Fruit fly (Drosophila melanogaster): ENCODE results near the gene Prps.

The Prps gene

DNA sequence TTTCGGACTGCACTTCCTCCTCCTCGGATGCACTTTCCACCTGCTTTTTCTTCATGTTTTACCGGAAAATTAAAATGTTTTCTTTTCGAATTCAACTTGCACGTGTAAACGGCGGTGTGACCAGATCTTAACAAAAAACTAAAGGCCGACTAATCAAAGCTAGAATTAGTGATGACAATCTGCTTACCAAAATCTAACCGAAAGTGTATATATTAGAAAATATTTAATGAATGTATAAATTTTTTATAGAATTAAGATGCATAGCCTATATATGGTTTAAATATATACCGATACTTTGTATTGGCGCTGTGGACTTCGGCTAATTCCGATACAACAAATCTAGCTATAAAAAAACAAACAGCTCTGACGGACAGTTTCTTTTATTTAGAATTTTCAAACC, 22.4 kb upstream of the Prps start, which contains the start of the genes CG18178 and CG14174 (continued):
- TF ChIP-seq amos (GFP tag; IDR thresholded peaks at IDR 0.05; ENCODE audit: partially characterized antibody) (no peak), lbe (GFP tag; optimal IDR thresholded peaks at IDR 0.05) (peak; percentile 51), eve (GFP tag; optimal IDR thresholded peaks at IDR 0.05) (no peak), disco-r (GFP tag; optimal IDR thresholded peaks at IDR 0.05) (no peak), tll (GFP tag; optimal IDR thresholded peaks at IDR 0.05) (no peak), ap (GFP tag; IDR thresholded peaks at IDR 0.05) (no peak), sd (tag; optimal IDR thresholded peaks at IDR 0.05) (no peak), Opbp (GFP tag; IDR thresholded peaks at IDR 0.05; ENCODE audit: partially characterized antibody) (no peak), nerfin-1 (tag; optimal IDR thresholded peaks at IDR 0.05) (peak; percentile 74), CG10654 (GFP tag; optimal IDR thresholded peaks at IDR 0.05) (peak; percentile 49), CG12942 (GFP tag; optimal IDR thresholded peaks at IDR 0.05) (peak; percentile 58), vfl (GFP tag; optimal IDR thresholded peaks at IDR 0.05) (no peak), CG7556 (GFP tag; optimal IDR thresholded peaks at IDR 0.05) (peak; percentile 35), Max (GFP tag; optimal IDR thresholded peaks at IDR 0.05) (peak; percentile 90), psq (GFP tag; optimal IDR thresholded peaks at IDR 0.05) (peak; percentile 12), CG5180 (GFP tag; optimal IDR thresholded peaks at IDR 0.05) (no peak), CG13775 (GFP tag; optimal IDR thresholded peaks at IDR 0.05) (peak; percentile 73), ewg (GFP tag; optimal IDR thresholded peaks at IDR 0.05) (peak; percentile 34), CG12071 (GFP tag; optimal IDR thresholded peaks at IDR 0.05) (no peak), CG7928 (GFP tag; optimal IDR thresholded peaks at IDR 0.05) (peak; percentile 42), CG10274 (GFP tag; optimal IDR thresholded peaks at IDR 0.05) (no peak), wdn (GFP tag; IDR thresholded peaks at IDR 0.05) (no peak), CG16815 (GFP tag; optimal IDR thresholded peaks at IDR 0.05) (peak; percentile 47), dan (GFP tag; IDR thresholded peaks at IDR 0.05) (no peak), CG31441 (GFP tag; IDR thresholded peaks at IDR 0.05) (peak; percentile 69), CG3995 (GFP tag; optimal IDR thresholded peaks at IDR 0.05) (peak; percentile 2), cato (GFP tag; optimal IDR thresholded peaks at IDR 0.05; ENCODE audit: borderline replicate concordance) (peak; percentile 48), knrl (GFP tag; IDR thresholded peaks at IDR 0.05; ENCODE audit: partially characterized antibody) (0 out of 3 replicates have a peak, but pooled peaks have one; percentile 26), gsb (GFP tag; IDR thresholded peaks at IDR 0.05) (no peak), CG18011 (GFP tag; optimal IDR thresholded peaks at IDR 0.05) (peak; percentile 44), Rx (GFP tag; IDR thresholded peaks at IDR 0.05) (no peak), CG9727 (GFP tag; optimal IDR thresholded peaks at IDR 0.05) (peak; percentile 56), CG4424 (GFP tag; optimal IDR thresholded peaks at IDR 0.05) (peak; percentile 74), Hr78 (GFP tag; optimal IDR thresholded peaks at IDR 0.05) (no peak), Hmr (GFP tag; optimal IDR thresholded peaks at IDR 0.05) (no peak), seq (GFP tag; IDR thresholded peaks at IDR 0.05) (0 out of 2 replicates have a peak, but pooled peaks have one; percentile 20), onecut (GFP tag; IDR thresholded peaks at IDR 0.05) (peak; percentile 31; the same call in 1 of the 2 replicates), chif (GFP tag; optimal IDR thresholded peaks at IDR 0.05) (no peak), lilli (GFP tag; optimal IDR thresholded peaks at IDR 0.05) (peak; percentile 60), mld (GFP tag; IDR thresholded peaks at IDR 0.05; ENCODE audit: partially characterized antibody) (no peak), Lpt (GFP tag; optimal IDR thresholded peaks at IDR 0.05) (no peak), CG34376 (GFP tag; optimal IDR thresholded peaks at IDR 0.05) (peak; percentile 32), yki (optimal IDR thresholded peaks at IDR 0.05) (no peak), CG3281 (GFP tag; optimal IDR thresholded peaks at IDR 0.05) (peak; percentile 70), Sox100B (GFP tag; optimal IDR thresholded peaks at IDR 0.05) (peak; percentile 73), CG4854 (GFP tag; optimal IDR thresholded peaks at IDR 0.05) (peak; percentile 23), ac (GFP tag; optimal IDR thresholded peaks at IDR 0.05) (peak; percentile 5), Bteb2 (GFP tag; optimal IDR thresholded peaks at IDR 0.05) (no peak), nau (GFP tag; optimal IDR thresholded peaks at IDR 0.05) (no peak), jing (GFP tag; optimal IDR thresholded peaks at IDR 0.05) (peak; percentile 11)

Data from whole organism, embryonic.